ENCODE assay signal across 5 worm cellular contexts in the genomic region with DNA sequence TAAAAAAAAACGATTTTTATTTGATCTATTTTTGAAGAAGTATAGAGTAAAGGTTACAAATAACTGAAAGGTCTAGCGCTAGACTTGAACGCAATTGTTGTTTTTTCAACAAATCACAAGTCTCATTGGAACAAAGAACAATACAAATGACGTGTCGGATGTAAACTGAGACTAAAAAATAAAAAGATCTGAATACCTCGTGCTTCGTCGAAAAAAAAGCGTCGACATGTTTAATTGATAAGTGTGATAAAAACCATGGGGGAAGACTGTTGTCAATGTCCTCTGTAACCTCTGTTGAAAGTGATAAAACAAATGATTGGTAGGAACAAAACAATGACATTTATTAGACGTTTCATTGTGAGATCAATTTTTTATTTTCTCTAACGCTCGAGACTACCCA.
A peak's percentile ranks its signal among the peaks of the same experiment; 100 is the strongest.
TF ChIP-seq lines count a peak whose summit lies in the region.

No protein-coding gene starts in this region.

TF ChIP-seq in whole organism, L1 larva, 84 proteins besides CTCF, POLR2A, EP300 and RAD21 (continues in another document):
- peak in 1 of 2 experiments; percentile 14 for TF ChIP-seq mdl-1 (tag; optimal IDR thresholded peaks at IDR 0.05; lab: Kevin White, UChicago)
- TF ChIP-seq elt-2 (tag; optimal IDR thresholded peaks at IDR 0.05; lab: Kevin White, UChicago), result peak; percentile 29
- peak; percentile 2 for TF ChIP-seq nhr-90 (tag; optimal IDR thresholded peaks at IDR 0.05; lab: Kevin White, UChicago; ENCODE audit: poor library complexity)
- TF ChIP-seq lin-35 (GFP tag; optimal IDR thresholded peaks at IDR 0.05; lab: Kevin White, UChicago), result peak in 1 of 2 experiments; percentile 65
- TF ChIP-seq lin-14 (GFP tag; optimal IDR thresholded peaks at IDR 0.05; lab: Kevin White, UChicago), result peak; percentile 45
- TF ChIP-seq sptf-1 (tag; optimal IDR thresholded peaks at IDR 0.05; lab: Kevin White, UChicago), result no peak
- no peak for TF ChIP-seq unc-30 (tag; optimal IDR thresholded peaks at IDR 0.05; lab: Kevin White, UChicago)
- peak; percentile 30 for TF ChIP-seq snu-23 (GFP tag; optimal IDR thresholded peaks at IDR 0.05; lab: Kevin White, UChicago)
- peak; percentile 51 for TF ChIP-seq nhr-71 (tag; optimal IDR thresholded peaks at IDR 0.05; lab: Kevin White, UChicago)
- peak; percentile 56 for TF ChIP-seq nhr-85 (tag; lab: Kevin White, UChicago)
- TF ChIP-seq irx-1 (tag; optimal IDR thresholded peaks at IDR 0.05; lab: Kevin White, UChicago), result no peak
- TF ChIP-seq isw-1 (GFP tag; IDR thresholded peaks at IDR 0.05; lab: Robert Waterston, UW), result no peak
- TF ChIP-seq tlp-1 (tag; optimal IDR thresholded peaks at IDR 0.05; lab: Kevin White, UChicago), result no peak
- TF ChIP-seq efl-1 (optimal IDR thresholded peaks at IDR 0.05; lab: Kevin White, UChicago), result no peak
- peak in 1 of 2 experiments; percentile 19 for TF ChIP-seq efl-1 (GFP tag; optimal IDR thresholded peaks at IDR 0.05 in 1 of 2; lab: Kevin White, UChicago)
- TF ChIP-seq nhr-20 (tag; optimal IDR thresholded peaks at IDR 0.05; lab: Kevin White, UChicago), result peak; percentile 68
- TF ChIP-seq pax-3 (tag; optimal IDR thresholded peaks at IDR 0.05; lab: Kevin White, UChicago), result no peak

TF ChIP-seq in whole organism, L2 larva, 48 proteins besides CTCF, POLR2A, EP300 and RAD21:
- TF ChIP-seq sma-9 (GFP tag; optimal IDR thresholded peaks at IDR 0.05; lab: Kevin White, UChicago) (peak; percentile 67), sma-9 (tag; optimal IDR thresholded peaks at IDR 0.05; lab: Kevin White, UChicago) (no peak), nhr-129 (tag; optimal IDR thresholded peaks at IDR 0.05; lab: Kevin White, UChicago) (peak; percentile 47), lin-39 (tag; optimal IDR thresholded peaks at IDR 0.05; lab: Kevin White, UChicago) (no peak), unc-39 (tag; optimal IDR thresholded peaks at IDR 0.05; lab: Kevin White, UChicago) (no peak), F13H6.1 (tag; optimal IDR thresholded peaks at IDR 0.05; lab: Kevin White, UChicago) (peak; percentile 10), crh-2 (tag; optimal IDR thresholded peaks at IDR 0.05; lab: Kevin White, UChicago) (peak; percentile 67), lsy-2 (tag; optimal IDR thresholded peaks at IDR 0.05; lab: Kevin White, UChicago) (peak in 1 of 2 experiments; percentile 4), fos-1 (tag; optimal IDR thresholded peaks at IDR 0.05; lab: Kevin White, UChicago) (peak; percentile 60), nhr-25 (tag; optimal IDR thresholded peaks at IDR 0.05; lab: Kevin White, UChicago) (peak; percentile 51), skn-1 (tag; optimal IDR thresholded peaks at IDR 0.05; lab: Kevin White, UChicago) (peak; percentile 7), peb-1 (tag; optimal IDR thresholded peaks at IDR 0.05; lab: Kevin White, UChicago) (no peak)

TF ChIP-seq in whole organism, L3 larva, 47 proteins besides CTCF, POLR2A, EP300 and RAD21:
- TF ChIP-seq unc-39 (tag; optimal IDR thresholded peaks at IDR 0.05; lab: Kevin White, UChicago) (no peak), nhr-25 (tag; optimal IDR thresholded peaks at IDR 0.05; lab: Kevin White, UChicago) (peak; percentile 10), pqm-1 (tag; optimal IDR thresholded peaks at IDR 0.05; lab: Kevin White, UChicago) (peak; percentile 75), egl-27 (tag; optimal IDR thresholded peaks at IDR 0.05; lab: Kevin White, UChicago) (no peak), daf-12 (tag; optimal IDR thresholded peaks at IDR 0.05; lab: Kevin White, UChicago) (no peak), nhr-77 (tag; optimal IDR thresholded peaks at IDR 0.05; lab: Kevin White, UChicago) (no peak), jun-1 (tag; optimal IDR thresholded peaks at IDR 0.05; lab: Kevin White, UChicago) (peak; percentile 17), nfya-1 (tag; optimal IDR thresholded peaks at IDR 0.05; lab: Kevin White, UChicago; ENCODE audit: insufficient read depth) (peak; percentile 21), fkh-10 (GFP tag; optimal IDR thresholded peaks at IDR 0.05; lab: Kevin White, UChicago) (no peak), ceh-82 (tag; optimal IDR thresholded peaks at IDR 0.05; lab: Kevin White, UChicago) (no peak), ZK546.5 (tag; optimal IDR thresholded peaks at IDR 0.05; lab: Kevin White, UChicago) (no peak), mdl-1 (tag; optimal IDR thresholded peaks at IDR 0.05; lab: Kevin White, UChicago) (no peak), elt-2 (tag; optimal IDR thresholded peaks at IDR 0.05; lab: Kevin White, UChicago) (peak; percentile 74), pha-4 (tag; optimal IDR thresholded peaks at IDR 0.05; lab: Kevin White, UChicago) (peak; percentile 6), ceh-9 (tag; optimal IDR thresholded peaks at IDR 0.05; lab: Kevin White, UChicago) (no peak), R02D3.7 (tag; optimal IDR thresholded peaks at IDR 0.05; lab: Kevin White, UChicago) (no peak), fos-1 (tag; optimal IDR thresholded peaks at IDR 0.05; lab: Kevin White, UChicago) (no peak), ztf-11 (tag; optimal IDR thresholded peaks at IDR 0.05; lab: Kevin White, UChicago) (no peak), ceh-16 (tag; optimal IDR thresholded peaks at IDR 0.05; lab: Kevin White, UChicago) (no peak), aly-2 (tag; optimal IDR thresholded peaks at IDR 0.05; lab: Kevin White, UChicago) (no peak)

TF ChIP-seq in whole organism, L4 larva, 104 proteins besides CTCF, POLR2A, EP300 and RAD21 (continues in another document):
- TF ChIP-seq attf-4 (tag; optimal IDR thresholded peaks at IDR 0.05; lab: Kevin White, UChicago) (no peak), nhr-28 (tag; optimal IDR thresholded peaks at IDR 0.05; lab: Kevin White, UChicago) (peak; percentile 78), mxl-2 (GFP tag; conservative IDR thresholded peaks at IDR 0.05; lab: Robert Waterston, UW) (no peak), Y105C5A.15 (GFP tag; IDR thresholded peaks at IDR 0.05; lab: Robert Waterston, UW) (no peak), hlh-30 (tag; optimal IDR thresholded peaks at IDR 0.05; lab: Kevin White, UChicago; ENCODE audit: insufficient read depth) (peak; percentile 91), ceh-44 (GFP tag; IDR thresholded peaks at IDR 0.05; lab: Robert Waterston, UW) (no peak), nhr-48 (tag; optimal IDR thresholded peaks at IDR 0.05; lab: Kevin White, UChicago) (peak; percentile 58), nhr-77 (tag; optimal IDR thresholded peaks at IDR 0.05; lab: Kevin White, UChicago) (peak; percentile 70), T20F7.1 (GFP tag; optimal IDR thresholded peaks at IDR 0.05; lab: Kevin White, UChicago) (peak; percentile 57), tra-1 (GFP tag; IDR thresholded peaks at IDR 0.05; lab: Robert Waterston, UW) (0 out of 2 replicates have a peak, but pooled peaks have one; percentile 52), lin-1 (GFP tag; IDR thresholded peaks at IDR 0.05; lab: Robert Waterston, UW) (no peak), php-3 (GFP tag; IDR thresholded peaks at IDR 0.05; lab: Robert Waterston, UW) (peak; percentile 87), lsy-2 (tag; optimal IDR thresholded peaks at IDR 0.05; lab: Kevin White, UChicago) (peak in 1 of 2 experiments; percentile 47), mxl-3 (GFP tag; optimal IDR thresholded peaks at IDR 0.05; lab: Kevin White, UChicago) (peak; percentile 3), mdl-1 (tag; optimal IDR thresholded peaks at IDR 0.05; lab: Kevin White, UChicago) (peak in 1 of 2 experiments; percentile 77), dve-1 (tag; optimal IDR thresholded peaks at IDR 0.05; lab: Kevin White, UChicago; ENCODE audit: insufficient read depth) (peak; percentile 92), hif-1 (tag; optimal IDR thresholded peaks at IDR 0.05; lab: Kevin White, UChicago) (peak in 1 of 2 experiments; percentile 38), dmd-6 (GFP tag; IDR thresholded peaks at IDR 0.05; lab: Robert Waterston, UW) (peak; percentile 96), R02D3.7 (tag; optimal IDR thresholded peaks at IDR 0.05; lab: Kevin White, UChicago) (no peak), mep-1 (tag; optimal IDR thresholded peaks at IDR 0.05; lab: Kevin White, UChicago) (peak; percentile 46), daf-16 (GFP tag; optimal IDR thresholded peaks at IDR 0.05; lab: Kevin White, UChicago) (no peak), daf-16 (tag; optimal IDR thresholded peaks at IDR 0.05; lab: Kevin White, UChicago) (peak; percentile 83)

TF ChIP-seq in whole organism, young adult, 124 proteins besides CTCF, POLR2A, EP300 and RAD21:
- TF ChIP-seq atf-7 (tag; optimal IDR thresholded peaks at IDR 0.05; lab: Kevin White, UChicago) (peak; percentile 47), ceh-79 (tag; optimal IDR thresholded peaks at IDR 0.05; lab: Kevin White, UChicago) (no peak), die-1 (tag; optimal IDR thresholded peaks at IDR 0.05; lab: Kevin White, UChicago) (peak; percentile 44), attf-5 (GFP tag; optimal IDR thresholded peaks at IDR 0.05; lab: Kevin White, UChicago) (peak; percentile 49), attf-3 (GFP tag; conservative IDR thresholded peaks at IDR 0.05; lab: Robert Waterston, UW) (no peak), somi-1 (GFP tag; optimal IDR thresholded peaks at IDR 0.05; lab: Kevin White, UChicago) (peak; percentile 65), Y67H2A.10 (GFP tag; conservative IDR thresholded peaks at IDR 0.05; lab: Robert Waterston, UW) (no peak), let-607 (tag; optimal IDR thresholded peaks at IDR 0.05; lab: Kevin White, UChicago) (peak in 1 of 2 experiments; percentile 37), ama-1 (optimal IDR thresholded peaks at IDR 0.05; lab: Kevin White, UChicago) (no peak), ama-1 (GFP tag; optimal IDR thresholded peaks at IDR 0.05; lab: Kevin White, UChicago) (no peak), dpl-1 (GFP tag; optimal IDR thresholded peaks at IDR 0.05; lab: Kevin White, UChicago) (no peak), lin-40 (tag; optimal IDR thresholded peaks at IDR 0.05; lab: Kevin White, UChicago) (peak; percentile 44), nfyb-1 (GFP tag; IDR thresholded peaks at IDR 0.05; lab: Robert Waterston, UW) (peak; percentile 23; the same call in 1 of the 2 replicates), lsy-27 (tag; optimal IDR thresholded peaks at IDR 0.05; lab: Kevin White, UChicago; ENCODE audit: borderline replicate concordance, insufficient read depth) (no peak), cebp-1 (GFP tag; IDR thresholded peaks at IDR 0.05; lab: Robert Waterston, UW) (0 out of 2 replicates have a peak, but pooled peaks have one; percentile 35), cebp-1 (tag; optimal IDR thresholded peaks at IDR 0.05; lab: Kevin White, UChicago) (peak; percentile 44), ztf-22 (GFP tag; optimal IDR thresholded peaks at IDR 0.05; lab: Kevin White, UChicago) (peak; percentile 30), hmg-20 (GFP tag; IDR thresholded peaks at IDR 0.05; lab: Robert Waterston, UW) (no peak), tbp1 (GFP tag; optimal IDR thresholded peaks at IDR 0.05; lab: Kevin White, UChicago) (peak; percentile 25), zfh-2 (GFP tag; conservative IDR thresholded peaks at IDR 0.05; lab: Robert Waterston, UW) (no peak), F22D6.2 (tag; optimal IDR thresholded peaks at IDR 0.05; lab: Kevin White, UChicago) (peak; percentile 7), unc-62 (GFP tag; optimal IDR thresholded peaks at IDR 0.05; lab: Kevin White, UChicago) (peak; percentile 44), ztf-26 (tag; optimal IDR thresholded peaks at IDR 0.05; lab: Kevin White, UChicago) (peak; percentile 75), nhr-80 (tag; optimal IDR thresholded peaks at IDR 0.05; lab: Kevin White, UChicago) (peak; percentile 90), K11D2.4 (GFP tag; IDR thresholded peaks at IDR 0.05; lab: Robert Waterston, UW) (no peak)
